Fruit fly (Drosophila melanogaster) whole organism, embryonic: ENCODE data around the gene Lamtor5.

Experiments
- Adf1 ChIP-seq: fragments of 200-800 bp; sonication (Bioruptor generic); IDR thresholded peaks from 2 replicates; pipeline ENCODE4 v1.3.6; 2022; ENCODE audit warnings: missing biosample characterization, missing genetic modification characterization
- Asciz ChIP-seq: fragments of 200-800 bp; sonication (Bioruptor generic); optimal IDR thresholded peaks from 2 replicates; lab custom pipeline; 2017; ENCODE audit warnings: missing biosample characterization, mild to moderate bottlenecking, missing genetic modification characterization, missing genetic modification reagents
- BtbVII ChIP-seq: fragments of 200-800 bp; sonication (Bioruptor generic); optimal IDR thresholded peaks from 3 replicates; lab custom pipeline; 2017; ENCODE audit warnings: missing biosample characterization, mild to moderate bottlenecking, missing genetic modification characterization
- CG10462 ChIP-seq: fragments of 200-800 bp; sonication (Bioruptor generic); optimal IDR thresholded peaks from 2 replicates; lab custom pipeline; 2016; ENCODE audit warnings: missing biosample characterization, missing genetic modification characterization
- CG10654 ChIP-seq: fragments of 200-800 bp; sonication (Bioruptor generic); optimal IDR thresholded peaks from 2 replicates; lab custom pipeline; 2016; ENCODE audit warnings: missing biosample characterization, missing genetic modification characterization
- CG11085 ChIP-seq: fragments of 200-800 bp; sonication (Bioruptor generic); IDR thresholded peaks from 2 replicates; pipeline ENCODE4 v1.3.6; 2022; ENCODE audit warnings: missing biosample characterization, missing genetic modification characterization
- CG11696 ChIP-seq: fragments of 200-800 bp; sonication (Bioruptor generic); IDR thresholded peaks from 2 replicates; pipeline ENCODE4 v1.3.6; 2022; ENCODE audit warnings: missing biosample characterization, missing genetic modification characterization
- CG12769 ChIP-seq: fragments of 200-800 bp; sonication (Bioruptor generic); optimal IDR thresholded peaks from 2 replicates; lab custom pipeline; 2019; ENCODE audit warnings: missing biosample characterization, mild to moderate bottlenecking, missing genetic modification characterization, moderate library complexity
- CG13894 ChIP-seq: fragments of 200-800 bp; sonication (Bioruptor generic); optimal IDR thresholded peaks from 3 replicates; lab custom pipeline; 2018; ENCODE audit warnings: missing biosample characterization, mild to moderate bottlenecking, missing genetic modification characterization, moderate library complexity
- CG14441 ChIP-seq: fragments of 200-800 bp; sonication (Bioruptor generic); IDR thresholded peaks from 2 replicates; pipeline ENCODE4 v1.3.6; 2022; ENCODE audit warnings: missing biosample characterization, missing genetic modification characterization
- CG14965 ChIP-seq: fragments of 200-800 bp; sonication (Bioruptor generic); optimal IDR thresholded peaks from 2 replicates; lab custom pipeline; 2016; ENCODE audit warnings: missing biosample characterization, missing genetic modification characterization, borderline replicate concordance
- CG15696 ChIP-seq: fragments of 200-800 bp; sonication (Bioruptor generic); optimal IDR thresholded peaks from 2 replicates; lab custom pipeline; 2019; ENCODE audit warnings: missing biosample characterization, mild to moderate bottlenecking, missing genetic modification characterization, moderate library complexity
- CG16779 ChIP-seq: fragments of 200-800 bp; sonication (Bioruptor generic); IDR thresholded peaks from 2 replicates; pipeline ENCODE4 v1.3.6; 2022; ENCODE audit warnings: missing biosample characterization, missing genetic modification characterization
- CG17328 ChIP-seq: fragments of 200-800 bp; sonication (Bioruptor generic); IDR thresholded peaks from 2 replicates; pipeline ENCODE4 v1.3.6; 2022; ENCODE audit warnings: missing biosample characterization, missing genetic modification characterization
- CG2202 ChIP-seq: fragments of 200-800 bp; sonication (Bioruptor generic); optimal IDR thresholded peaks from 2 replicates; lab custom pipeline; 2018; ENCODE audit warnings: missing biosample characterization, mild to moderate bottlenecking, missing genetic modification characterization
- CG31388 ChIP-seq: fragments of 200-800 bp; sonication (Bioruptor generic); optimal IDR thresholded peaks from 2 replicates; lab custom pipeline; 2016; ENCODE audit warnings: missing biosample characterization, missing genetic modification characterization
- CG3995 ChIP-seq: fragments of 200-800 bp; sonication (Bioruptor generic); optimal IDR thresholded peaks from 3 replicates; lab custom pipeline; 2016; ENCODE audit warnings: missing biosample characterization, missing genetic modification characterization
- CG4424 ChIP-seq: fragments of 200-800 bp; sonication (Bioruptor generic); optimal IDR thresholded peaks from 3 replicates; lab custom pipeline; 2016; ENCODE audit warnings: missing biosample characterization, missing genetic modification characterization
- CG5180 ChIP-seq: fragments of 200-800 bp; sonication (Bioruptor generic); optimal IDR thresholded peaks from 3 replicates; lab custom pipeline; 2017; ENCODE audit warnings: missing biosample characterization, missing genetic modification characterization, mild to moderate bottlenecking, moderate library complexity, missing genetic modification reagents
- CG6654 ChIP-seq: fragments of 200-800 bp; sonication (Bioruptor generic); optimal IDR thresholded peaks from 2 replicates; lab custom pipeline; 2017; ENCODE audit warnings: missing biosample characterization, mild to moderate bottlenecking, missing genetic modification characterization
- CG8944 ChIP-seq: fragments of 200-800 bp; sonication (Bioruptor generic); optimal IDR thresholded peaks from 3 replicates; lab custom pipeline; 2016; ENCODE audit warnings: missing biosample characterization, missing genetic modification characterization
- Ets97D ChIP-seq: fragments of 200-800 bp; sonication (Bioruptor generic); optimal IDR thresholded peaks from 3 replicates; lab custom pipeline; 2016; ENCODE audit warnings: missing biosample characterization, missing genetic modification characterization
- HmgZ ChIP-seq: fragments of 200-800 bp; sonication (Bioruptor generic); optimal IDR thresholded peaks from 2 replicates; lab custom pipeline; 2018; ENCODE audit warnings: missing biosample characterization, mild to moderate bottlenecking, missing genetic modification characterization
- Hr51 ChIP-seq, 2 experiments: fragments of 200-800 bp; sonication (Bioruptor generic); optimal IDR thresholded peaks; 2 replicates in 1 of 2; 3 replicates in 1 of 2; lab custom pipeline; 2016 to 2018; ENCODE audit warnings: missing biosample characterization in 2 of 2, missing genetic modification characterization in 2 of 2, mild to moderate bottlenecking in 1 of 2, moderate library complexity in 1 of 2
- Hsf ChIP-seq: fragments of 200-800 bp; sonication (Bioruptor generic); optimal IDR thresholded peaks from 3 replicates; lab custom pipeline; 2016; ENCODE audit warnings: missing biosample characterization, missing genetic modification characterization
- Lim3 ChIP-seq: fragments of 200-800 bp; sonication (Bioruptor generic); IDR thresholded peaks from 2 replicates; pipeline ENCODE4 v1.3.6; 2022; ENCODE audit warnings: missing biosample characterization, missing genetic modification characterization
- MTF-1 ChIP-seq: fragments of 200-800 bp; sonication (Bioruptor generic); optimal IDR thresholded peaks from 2 replicates; lab custom pipeline; 2018; ENCODE audit warnings: missing biosample characterization, mild to moderate bottlenecking, missing genetic modification characterization, borderline replicate concordance
- Meics ChIP-seq: fragments of 200-800 bp; sonication (Bioruptor generic); optimal IDR thresholded peaks from 2 replicates; lab custom pipeline; 2017; ENCODE audit warnings: missing biosample characterization, mild to moderate bottlenecking, missing genetic modification characterization
- Nf-YA ChIP-seq: fragments of 200-800 bp; sonication (Bioruptor generic); IDR thresholded peaks from 2 replicates; pipeline ENCODE4 v1.3.6; 2022; ENCODE audit warnings: missing biosample characterization, missing genetic modification characterization
- Opbp ChIP-seq: fragments of 200-800 bp; sonication (Bioruptor generic); IDR thresholded peaks from 3 replicates; pipeline ENCODE4 v1.3.6; 2022; ENCODE audit warnings: missing biosample characterization, missing genetic modification characterization; ENCODE audit not compliant: partially characterized antibody
- PHDP ChIP-seq: fragments of 200-800 bp; sonication (Bioruptor generic); optimal IDR thresholded peaks from 3 replicates; lab custom pipeline; 2018; ENCODE audit warnings: missing biosample characterization, mild to moderate bottlenecking, missing genetic modification characterization, moderate library complexity
- Poxn ChIP-seq: fragments of 200-800 bp; sonication (Bioruptor generic); IDR thresholded peaks from 2 replicates; pipeline ENCODE4 v1.3.6; 2022; ENCODE audit warnings: missing biosample characterization, missing genetic modification characterization
- Sox100B ChIP-seq: fragments of 200-800 bp; sonication (Bioruptor generic); optimal IDR thresholded peaks from 3 replicates; lab custom pipeline; 2018; ENCODE audit warnings: missing biosample characterization, mild to moderate bottlenecking, missing genetic modification characterization
- Stat92E ChIP-seq, 3 experiments: fragments of >200 bp in 2 of 3; fragments of 200-800 bp in 1 of 3; sonication (Bioruptor generic) in 1 of 3; optimal IDR thresholded peaks; 2 replicates each; lab custom pipeline; 2017 to 2019; ENCODE audit warnings: missing biosample characterization in 3 of 3, missing genetic modification characterization in 3 of 3, mild to moderate bottlenecking in 1 of 3, moderate library complexity in 1 of 3
- Xbp1 ChIP-seq: fragments of 200-800 bp; sonication (Bioruptor generic); optimal IDR thresholded peaks from 3 replicates; lab custom pipeline; 2016; ENCODE audit warnings: missing biosample characterization, mild to moderate bottlenecking, missing genetic modification characterization
- al ChIP-seq: fragments of 200-800 bp; sonication (Bioruptor generic); IDR thresholded peaks from 2 replicates; pipeline ENCODE4 v1.3.6; 2022; ENCODE audit warnings: missing biosample characterization, missing genetic modification characterization
- ara ChIP-seq: fragments of 200-800 bp; sonication (Bioruptor generic); IDR thresholded peaks from 2 replicates; pipeline ENCODE4 v1.3.6; 2022; ENCODE audit warnings: missing biosample characterization, missing genetic modification characterization
- dysf ChIP-seq: fragments of 200-800 bp; sonication (Bioruptor generic); IDR thresholded peaks from 3 replicates; pipeline ENCODE4 v1.3.6; 2022; ENCODE audit warnings: missing biosample characterization, missing genetic modification characterization
- ems ChIP-seq: fragments of 200-800 bp; sonication (Bioruptor generic); optimal IDR thresholded peaks from 3 replicates; lab custom pipeline; 2016; ENCODE audit warnings: missing biosample characterization, missing genetic modification characterization
- fru ChIP-seq: fragments of >200 bp; optimal IDR thresholded peaks from 2 replicates; lab custom pipeline; 2017
- knrl ChIP-seq: fragments of 200-800 bp; sonication (Bioruptor generic); IDR thresholded peaks from 3 replicates; pipeline ENCODE4 v1.3.6; 2022; ENCODE audit warnings: missing biosample characterization, missing genetic modification characterization; ENCODE audit not compliant: partially characterized antibody
- onecut ChIP-seq: fragments of 200-800 bp; sonication (Bioruptor generic); IDR thresholded peaks from 2 replicates; pipeline ENCODE4 v1.3.6; 2022; ENCODE audit warnings: missing biosample characterization, missing genetic modification characterization
- p53 ChIP-seq: fragments of 200-800 bp; sonication (Bioruptor generic); optimal IDR thresholded peaks from 2 replicates; lab custom pipeline; 2016; ENCODE audit warnings: missing biosample characterization, missing genetic modification characterization
- pb ChIP-seq: fragments of 200-800 bp; sonication (Bioruptor generic); optimal IDR thresholded peaks from 3 replicates; lab custom pipeline; 2016; ENCODE audit warnings: missing biosample characterization, missing genetic modification characterization
- scrt ChIP-seq: fragments of 200-800 bp; sonication (Bioruptor generic); optimal IDR thresholded peaks from 2 replicates; lab custom pipeline; 2018; ENCODE audit warnings: missing biosample characterization, mild to moderate bottlenecking, missing genetic modification characterization, moderate library complexity
- slbo ChIP-seq: fragments of 200-800 bp; sonication (Bioruptor generic); IDR thresholded peaks from 2 replicates; pipeline ENCODE4 v1.3.6; 2022; ENCODE audit warnings: missing biosample characterization, missing genetic modification characterization
- ssp ChIP-seq: fragments of 200-800 bp; sonication (Bioruptor generic); IDR thresholded peaks from 2 replicates; pipeline ENCODE4 v1.3.6; 2022; ENCODE audit warnings: missing biosample characterization, missing genetic modification characterization
- tna ChIP-seq: fragments of 200-800 bp; sonication (Bioruptor generic); IDR thresholded peaks from 2 replicates; pipeline ENCODE4 v1.3.6; 2022; ENCODE audit warnings: missing biosample characterization, missing genetic modification characterization; ENCODE audit not compliant: partially characterized antibody
- vvl ChIP-seq: fragments of 200-800 bp; sonication (Bioruptor generic); IDR thresholded peaks from 2 replicates; pipeline ENCODE4 v1.3.6; 2022; ENCODE audit warnings: missing biosample characterization, missing genetic modification characterization
- zen ChIP-seq: fragments of 200-800 bp; sonication (Bioruptor generic); optimal IDR thresholded peaks from 3 replicates; lab custom pipeline; 2018; ENCODE audit warnings: missing biosample characterization, mild to moderate bottlenecking, missing genetic modification characterization, moderate library complexity
- zf30C ChIP-seq: fragments of 200-800 bp; sonication (Bioruptor generic); optimal IDR thresholded peaks from 3 replicates; lab custom pipeline; 2018; ENCODE audit warnings: missing biosample characterization, mild to moderate bottlenecking, missing genetic modification characterization

The Lamtor5 gene

DNA sequence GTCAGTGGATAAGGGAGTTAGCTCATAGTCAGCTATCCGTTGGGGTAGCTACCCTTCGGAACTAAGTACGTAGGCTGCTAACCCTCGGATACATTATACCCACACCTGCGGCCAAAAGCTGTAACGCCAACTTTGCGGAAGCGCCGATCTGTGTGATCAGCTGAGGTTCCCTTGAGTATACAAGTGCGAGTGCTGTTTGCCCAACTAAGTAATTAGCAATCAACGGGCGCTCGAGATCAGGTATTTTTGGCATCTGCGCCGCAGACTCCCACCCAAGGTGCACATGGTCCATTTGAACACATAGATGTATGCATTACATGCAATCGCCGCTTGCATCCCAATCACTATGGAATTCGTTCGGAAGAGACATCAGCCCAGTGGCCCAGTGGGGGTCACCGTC lies 4.7 kb downstream of the Lamtor5 start (continued):
- TF ChIP-seq ssp (GFP tag; lab: Robert Waterston, UW): no peak
- peak; percentile 83 for TF ChIP-seq CG13894 (tag; lab: Kevin White, UChicago)
- TF ChIP-seq Meics (GFP tag; lab: Kevin White, UChicago): peak; percentile 81
- TF ChIP-seq Hsf (GFP tag; lab: Kevin White, UChicago): no peak
- TF ChIP-seq CG10462: no peak
- peak; percentile 44 for TF ChIP-seq onecut
- no peak for TF ChIP-seq CG6654 (GFP tag; lab: Kevin White, UChicago)
- peak; percentile 89 for TF ChIP-seq BtbVII (GFP tag; lab: Kevin White, UChicago)
- TF ChIP-seq al: no peak
- peak; percentile 50; the same call in 1 of the 2 replicates for TF ChIP-seq vvl
- peak; percentile 84 for TF ChIP-seq HmgZ (tag; lab: Kevin White, UChicago)
- peak; percentile 12 for TF ChIP-seq Ets97D
- peak; percentile 65; the same call in 1 of the 2 replicates for TF ChIP-seq CG16779 (GFP tag; lab: Robert Waterston, UW)
- TF ChIP-seq MTF-1 (GFP tag; lab: Kevin White, UChicago): peak; percentile 60
- no peak for TF ChIP-seq CG31388 (GFP tag; lab: Kevin White, UChicago)
- peak; percentile 68 for TF ChIP-seq scrt
- TF ChIP-seq p53: peak; percentile 31
- TF ChIP-seq PHDP (tag; lab: Kevin White, UChicago): peak; percentile 58
- peak; percentile 65; the same call in 1 of the 3 replicates for TF ChIP-seq dysf
- TF ChIP-seq ems (GFP tag; lab: Kevin White, UChicago): peak; percentile 31
- peak; percentile 66 for TF ChIP-seq CG5180 (GFP tag; lab: Kevin White, UChicago)
- no peak for TF ChIP-seq CG15696
- TF ChIP-seq CG10654 (GFP tag; lab: Kevin White, UChicago): peak; percentile 45
- TF ChIP-seq Asciz (GFP tag; lab: Kevin White, UChicago): peak; percentile 54
- peak; percentile 85 for TF ChIP-seq CG12769 (tag; lab: Kevin White, UChicago)
- no peak for TF ChIP-seq CG2202 (tag; lab: Kevin White, UChicago)
- no peak for TF ChIP-seq CG3995 (GFP tag; lab: Kevin White, UChicago)
- TF ChIP-seq slbo (GFP tag; lab: Robert Waterston, UW): peak; percentile 40
- TF ChIP-seq zf30C: no peak
- TF ChIP-seq CG17328 (GFP tag; lab: Robert Waterston, UW): no peak
- peak; percentile 16 for TF ChIP-seq CG8944 (GFP tag; lab: Kevin White, UChicago)
- no peak for TF ChIP-seq Stat92E (GFP tag; optimal IDR thresholded peaks at IDR 0.05; lab: Kevin White, UChicago)
- TF ChIP-seq Lim3 (GFP tag; lab: Robert Waterston, UW): no peak
- TF ChIP-seq ara: no peak
- TF ChIP-seq knrl (GFP tag; lab: Robert Waterston, UW): no peak
- TF ChIP-seq fru (lab: Kevin White, UChicago): no peak
- peak; percentile 22 for TF ChIP-seq Sox100B (GFP tag; lab: Kevin White, UChicago)
- TF ChIP-seq CG14965 (GFP tag; lab: Kevin White, UChicago): peak; percentile 50
- TF ChIP-seq Hr51 (GFP tag; optimal IDR thresholded peaks at IDR 0.05; lab: Kevin White, UChicago): peak; percentile 8 to 73
- TF ChIP-seq Nf-YA (GFP tag; lab: Robert Waterston, UW): peak; percentile 74
- no peak for TF ChIP-seq Opbp
- peak; percentile 11 for TF ChIP-seq Xbp1
- TF ChIP-seq CG11085: no peak
- peak; percentile 72; the same call in 1 of the 2 replicates for TF ChIP-seq Adf1 (GFP tag; lab: Robert Waterston, UW)
- TF ChIP-seq CG4424 (GFP tag; lab: Kevin White, UChicago): no peak
- no peak for TF ChIP-seq tna (GFP tag; lab: Robert Waterston, UW)
- no peak for TF ChIP-seq Poxn (GFP tag; lab: Robert Waterston, UW)
- TF ChIP-seq CG14441 (GFP tag; lab: Robert Waterston, UW): peak; percentile 55; the same call in 1 of the 2 replicates
- 0 out of 2 replicates have a peak, but pooled peaks have one; percentile 49 for TF ChIP-seq CG11696 (GFP tag; lab: Robert Waterston, UW)
- TF ChIP-seq pb (GFP tag; lab: Kevin White, UChicago): peak; percentile 57
- no peak for TF ChIP-seq zen (tag; lab: Kevin White, UChicago)
